Worm (Caenorhabditis elegans) whole organism, early embryonic: Measurements from ENCODE around the gene F47C12.6.

ENCODE experiments used
- ama-1 ChIP-seq: fragments of 150-350 bp; optimal IDR thresholded peaks from 2 replicates; lab custom pipeline; 2014
- ceh-13 ChIP-seq: fragments of 200-800 bp; sonication (Bioruptor generic); optimal IDR thresholded peaks from 2 replicates; lab custom pipeline; 2018; ENCODE audit warnings: mild to moderate bottlenecking, missing genetic modification characterization, missing compliant biosample characterization
- flt-1 ChIP-seq: fragments of 200-800 bp; sonication (Bioruptor generic); IDR thresholded peaks from 2 replicates; pipeline ENCODE4 v1.3.6; 2022; ENCODE audit warnings: missing genetic modification characterization, missing compliant biosample characterization

- TF ChIP-seq ceh-13 (GFP tag; lab: Kevin White, UChicago) (no peak), flt-1 (GFP tag; lab: Robert Waterston, UW) (no peak), ama-1 (lab: Kevin White, UChicago) (no peak)
Measured at ce11 chrIV:3963498-3963897, 29.7 kb downstream of the F47C12.6 start.
